Worm (Caenorhabditis elegans) whole organism, L4/young adult: Measurements from ENCODE around the gene C08A9.10.

ENCODE experiments used
- W03F9.2 ChIP-seq: fragments of 150-350 bp; optimal IDR thresholded peaks from 2 replicates; lab custom pipeline; 2014; ENCODE audit warnings: missing biosample characterization, missing genetic modification characterization
- dao-5 ChIP-seq: sonication (generic microtip); optimal IDR thresholded peaks from 2 replicates; lab custom pipeline; 2016; ENCODE audit warnings: missing genotype, missing genetic modification characterization, moderate library complexity, missing compliant biosample characterization
- him-1 ChIP-seq: sonication (generic microtip); optimal IDR thresholded peaks from 2 replicates; lab custom pipeline; 2016; ENCODE audit warnings: missing genotype, missing genetic modification reagents, missing genetic modification characterization, missing compliant biosample characterization

- TF ChIP-seq him-1 (tag; lab: Kevin White, UChicago) = no peak
- TF ChIP-seq dao-5 (tag; lab: Kevin White, UChicago) = no peak
- TF ChIP-seq W03F9.2 (tag; lab: Kevin White, UChicago) = no peak
Measured at ce11 chrX:17042946-17043345, 38.0 kb upstream of the C08A9.10 start, which contains the start of gene F35B3.7.
